Worm (Caenorhabditis elegans) whole organism, mixed stage, embryonic: ENCODE measurements around the gene K08D12.8.

ENCODE experiments used
- M03D4.4 ChIP-seq: sonication (generic microtip); optimal IDR thresholded peaks from 2 replicates; lab custom pipeline; 2017; ENCODE audit warnings: mild to moderate bottlenecking, missing genetic modification characterization, missing compliant biosample characterization
- bed-3 ChIP-seq: fragments of 200-800 bp; sonication (Bioruptor generic); optimal IDR thresholded peaks from 3 replicates; lab custom pipeline; 2018; ENCODE audit warnings: mild to moderate bottlenecking, missing genetic modification characterization, moderate library complexity, missing compliant biosample characterization
- blmp-1 ChIP-seq: fragments of 150-350 bp; optimal IDR thresholded peaks from 2 replicates; lab custom pipeline; 2014; ENCODE audit warnings: missing biosample characterization, missing genetic modification characterization
- ceh-39 ChIP-seq: fragments of 150-350 bp; optimal IDR thresholded peaks from 2 replicates; lab custom pipeline; 2014; ENCODE audit warnings: missing biosample characterization, missing genetic modification characterization
- ceh-43 ChIP-seq: fragments of 200-800 bp; sonication (Bioruptor generic); optimal IDR thresholded peaks from 2 replicates; lab custom pipeline; 2018; ENCODE audit warnings: mild to moderate bottlenecking, missing genetic modification characterization, moderate library complexity, missing compliant biosample characterization
- ceh-83 ChIP-seq: fragments of 200-800 bp; sonication (Bioruptor generic); optimal IDR thresholded peaks from 2 replicates; lab custom pipeline; 2018; ENCODE audit warnings: mild to moderate bottlenecking, missing genetic modification characterization, missing compliant biosample characterization
- ces-1 ChIP-seq: fragments of 150-350 bp; optimal IDR thresholded peaks from 2 replicates; lab custom pipeline; 2014; ENCODE audit warnings: missing biosample characterization, missing genetic modification reagents, missing genetic modification characterization
- cnd-1 ChIP-seq: fragments of 200-800 bp; sonication (Bioruptor generic); optimal IDR thresholded peaks from 2 replicates; lab custom pipeline; 2018; ENCODE audit warnings: mild to moderate bottlenecking, missing genetic modification characterization, missing compliant biosample characterization
- drap-1 ChIP-seq: fragments of 200-800 bp; sonication (Bioruptor generic); optimal IDR thresholded peaks from 3 replicates; lab custom pipeline; 2018; ENCODE audit warnings: mild to moderate bottlenecking, missing genetic modification characterization, missing compliant biosample characterization
- elt-1 ChIP-seq: sonication (generic microtip); optimal IDR thresholded peaks from 2 replicates; lab custom pipeline; 2017; ENCODE audit warnings: missing genetic modification characterization, mild to moderate bottlenecking, missing compliant biosample characterization, antibody characterized with exemption, moderate library complexity, borderline replicate concordance; ENCODE audit not compliant: insufficient read depth
- elt-3 ChIP-seq: fragments of 150-350 bp; optimal IDR thresholded peaks from 2 replicates; lab custom pipeline; 2014; ENCODE audit warnings: missing biosample characterization, missing genetic modification characterization
- flh-1 ChIP-seq: fragments of 200-800 bp; sonication (Bioruptor generic); optimal IDR thresholded peaks from 2 replicates; lab custom pipeline; 2018; ENCODE audit warnings: mild to moderate bottlenecking, missing genetic modification characterization, moderate library complexity, missing compliant biosample characterization
- ham-2 ChIP-seq: fragments of 200-800 bp; sonication (Bioruptor generic); optimal IDR thresholded peaks from 2 replicates; lab custom pipeline; 2018; ENCODE audit warnings: mild to moderate bottlenecking, missing genetic modification characterization, missing compliant biosample characterization
- hlh-1 ChIP-seq: fragments of 150-350 bp; optimal IDR thresholded peaks from 2 replicates; lab custom pipeline; 2014; ENCODE audit warnings: missing biosample characterization, missing genetic modification reagents, missing genetic modification characterization
- lin-13 ChIP-seq: fragments of 150-350 bp; optimal IDR thresholded peaks from 2 replicates; lab custom pipeline; 2014; ENCODE audit warnings: missing biosample characterization, missing genetic modification characterization
- lin-32 ChIP-seq: fragments of 200-800 bp; sonication (Bioruptor generic); optimal IDR thresholded peaks from 2 replicates; lab custom pipeline; 2018; ENCODE audit warnings: mild to moderate bottlenecking, missing genetic modification characterization, missing compliant biosample characterization
- lsy-2 ChIP-seq: fragments of 150-350 bp; optimal IDR thresholded peaks from 2 replicates; lab custom pipeline; 2014; ENCODE audit warnings: missing biosample characterization, missing genetic modification characterization
- mab-5 ChIP-seq: fragments of 150-350 bp; optimal IDR thresholded peaks from 2 replicates; lab custom pipeline; 2014; ENCODE audit warnings: missing biosample characterization, missing genetic modification characterization
- mep-1 ChIP-seq: fragments of 150-350 bp; optimal IDR thresholded peaks from 2 replicates; lab custom pipeline; 2017; ENCODE audit warnings: missing biosample characterization, missing genetic modification reagents, missing genetic modification characterization, inconsistent platforms
- mls-2 ChIP-seq: sonication (generic microtip); optimal IDR thresholded peaks from 2 replicates; lab custom pipeline; 2016; ENCODE audit warnings: mild to moderate bottlenecking, missing genetic modification characterization, moderate library complexity, missing compliant biosample characterization
- nhr-12 ChIP-seq: fragments of 150-350 bp; optimal IDR thresholded peaks from 2 replicates; lab custom pipeline; 2014; ENCODE audit warnings: missing biosample characterization, missing genetic modification characterization
- nhr-2 ChIP-seq: fragments of 150-350 bp; optimal IDR thresholded peaks from 2 replicates; lab custom pipeline; 2014; ENCODE audit warnings: missing biosample characterization, missing genetic modification characterization
- nhr-237 ChIP-seq: fragments of 150-350 bp; optimal IDR thresholded peaks from 2 replicates; lab custom pipeline; 2014; ENCODE audit warnings: missing biosample characterization, missing genetic modification characterization
- nhr-28 ChIP-seq: fragments of 150-350 bp; optimal IDR thresholded peaks from 2 replicates; lab custom pipeline; 2014; ENCODE audit warnings: missing biosample characterization, missing genetic modification characterization
- nhr-76 ChIP-seq: sonication (generic microtip); optimal IDR thresholded peaks from 2 replicates; lab custom pipeline; 2017; ENCODE audit warnings: missing biosample characterization, missing genetic modification characterization
- pha-4 ChIP-seq: fragments of 150-350 bp; optimal IDR thresholded peaks from 2 replicates; lab custom pipeline; 2018; ENCODE audit warnings: missing biosample characterization, missing genetic modification reagents, missing genetic modification characterization
- sem-2 ChIP-seq: fragments of 200-800 bp; sonication (Bioruptor generic); optimal IDR thresholded peaks from 2 replicates; lab custom pipeline; 2018; ENCODE audit warnings: mild to moderate bottlenecking, missing genetic modification characterization, missing compliant biosample characterization
- snpc-4 ChIP-seq: fragments of 150-350 bp; optimal IDR thresholded peaks from 2 replicates; lab custom pipeline; 2014; ENCODE audit warnings: missing biosample characterization, missing genetic modification characterization
- sptf-1 ChIP-seq: sonication (generic microtip); optimal IDR thresholded peaks from 2 replicates; lab custom pipeline; 2017; ENCODE audit warnings: mild to moderate bottlenecking, missing genetic modification characterization, moderate library complexity, missing compliant biosample characterization
- tbx-8 ChIP-seq: fragments of 200-800 bp; sonication (Bioruptor generic); optimal IDR thresholded peaks from 2 replicates; lab custom pipeline; 2018; ENCODE audit warnings: mild to moderate bottlenecking, missing genetic modification characterization, moderate library complexity, missing compliant biosample characterization
- unc-120 ChIP-seq: sonication (generic microtip); optimal IDR thresholded peaks from 2 replicates; lab custom pipeline; 2017; ENCODE audit warnings: missing genetic modification characterization, missing compliant biosample characterization; ENCODE audit not compliant: poor library complexity, severe bottlenecking
- unc-39 ChIP-seq: fragments of 150-350 bp; optimal IDR thresholded peaks from 2 replicates; lab custom pipeline; 2014; ENCODE audit warnings: missing biosample characterization, missing genetic modification characterization
- unc-62 ChIP-seq: fragments of 150-350 bp; optimal IDR thresholded peaks from 2 replicates; lab custom pipeline; 2014; ENCODE audit warnings: missing biosample characterization, missing genetic modification reagents, missing genetic modification characterization
- zip-8 ChIP-seq: fragments of 150-350 bp; optimal IDR thresholded peaks from 2 replicates; lab custom pipeline; 2014; ENCODE audit warnings: missing biosample characterization, missing genetic modification characterization
- ztf-11 ChIP-seq: fragments of 150-350 bp; optimal IDR thresholded peaks from 2 replicates; lab custom pipeline; 2014; ENCODE audit warnings: missing biosample characterization, missing genetic modification characterization

The K08D12.8 gene

ce11 chrIV:1740105-1741023 lies 14.4 kb downstream of the K08D12.8 start, which contains the start of gene ptpn-22:
Gene ptpn-22, minus strand, starts transcription at chrIV:1740262.
- TF ChIP-seq nhr-12 (no peak), elt-3 (no peak), ceh-43 (GFP tag; lab: Kevin White, UChicago) (no peak), drap-1 (GFP tag; lab: Kevin White, UChicago) (no peak)

ce11 chrIV:1745453-1746051 lies 19.6 kb downstream of the K08D12.8 start, which contains the start of the genes Y41D4A.6 and Y41D4A.4:
Gene Y41D4A.6, minus strand, starts transcription at chrIV:1745503.
Gene Y41D4A.4, plus strand, starts transcription at chrIV:1746001.
- peak; percentile 67 for TF ChIP-seq ceh-83 (GFP tag; lab: Kevin White, UChicago)
- no peak for TF ChIP-seq snpc-4
- peak; percentile 84 for TF ChIP-seq sptf-1
- TF ChIP-seq elt-3: no peak
- TF ChIP-seq unc-39 (tag; lab: Kevin White, UChicago): no peak
- peak; percentile 57 for TF ChIP-seq drap-1 (GFP tag; lab: Kevin White, UChicago)
- TF ChIP-seq lsy-2: peak; percentile 55
- TF ChIP-seq nhr-28: no peak
- TF ChIP-seq ztf-11 (tag; lab: Kevin White, UChicago): no peak
- TF ChIP-seq mls-2 (tag; lab: Kevin White, UChicago): peak; percentile 70
- no peak for TF ChIP-seq hlh-1
- TF ChIP-seq nhr-237 (tag; lab: Kevin White, UChicago): peak; percentile 83
- TF ChIP-seq ces-1: peak; percentile 90
- no peak for TF ChIP-seq blmp-1 (tag; lab: Kevin White, UChicago)
- TF ChIP-seq nhr-2 (tag; lab: Kevin White, UChicago): no peak
- TF ChIP-seq ceh-39: no peak
- no peak for TF ChIP-seq lin-32 (GFP tag; lab: Kevin White, UChicago)
- TF ChIP-seq unc-120 (tag; lab: Kevin White, UChicago): peak; percentile 63
- TF ChIP-seq nhr-76 (tag; lab: Kevin White, UChicago): no peak
- TF ChIP-seq flh-1 (GFP tag; lab: Kevin White, UChicago): no peak
- TF ChIP-seq mep-1: peak; percentile 68
- TF ChIP-seq cnd-1 (tag; lab: Kevin White, UChicago): peak; percentile 61
- TF ChIP-seq tbx-8 (GFP tag; lab: Kevin White, UChicago): peak; percentile 57
- peak; percentile 73 for TF ChIP-seq lin-13 (tag; lab: Kevin White, UChicago)
- TF ChIP-seq pha-4 (tag; lab: Kevin White, UChicago): peak; percentile 69
- TF ChIP-seq nhr-12: no peak
- TF ChIP-seq elt-1 (tag; lab: Kevin White, UChicago): no peak
- peak; percentile 39 for TF ChIP-seq ceh-43 (GFP tag; lab: Kevin White, UChicago)
- TF ChIP-seq sem-2 (GFP tag; lab: Kevin White, UChicago): peak; percentile 43
- peak; percentile 11 for TF ChIP-seq ham-2 (GFP tag; lab: Kevin White, UChicago)
- TF ChIP-seq zip-8 (tag; lab: Kevin White, UChicago): no peak
- peak; percentile 68 for TF ChIP-seq M03D4.4 (tag; lab: Kevin White, UChicago)
- TF ChIP-seq unc-62 (GFP tag; lab: Kevin White, UChicago): peak; percentile 5
- TF ChIP-seq mab-5 (tag; lab: Kevin White, UChicago): no peak
- peak; percentile 58 for TF ChIP-seq bed-3 (GFP tag; lab: Kevin White, UChicago)

ce11 chrIV:1751243-1751642 lies 25.3 kb downstream of the K08D12.8 start:
- TF ChIP-seq mab-5 (tag; lab: Kevin White, UChicago): no peak
- TF ChIP-seq ces-1: peak; percentile 6
- TF ChIP-seq sptf-1: peak; percentile 42
- no peak for TF ChIP-seq ztf-11 (tag; lab: Kevin White, UChicago)
